Fruit fly (Drosophila melanogaster) whole organism, adult: ENCODE results near the gene CG31446.

ENCODE experiments used
- CG1620 ChIP-seq: fragments of 200-800 bp; sonication (Bioruptor generic); optimal IDR thresholded peaks from 2 replicates; lab custom pipeline; 2016; ENCODE audit warnings: missing biosample characterization, missing genetic modification characterization
- CG7045 ChIP-seq: fragments of 200-800 bp; sonication (Bioruptor generic); optimal IDR thresholded peaks from 2 replicates; lab custom pipeline; 2017; ENCODE audit warnings: missing biosample characterization, mild to moderate bottlenecking, missing genetic modification characterization
- CG7101 ChIP-seq: fragments of 200-800 bp; sonication (Bioruptor generic); optimal IDR thresholded peaks from 2 replicates; lab custom pipeline; 2018; ENCODE audit warnings: missing biosample characterization, mild to moderate bottlenecking, missing genetic modification characterization, moderate library complexity
- Crg-1 ChIP-seq: fragments of 200-800 bp; sonication (Bioruptor generic); optimal IDR thresholded peaks from 2 replicates; lab custom pipeline; 2016; ENCODE audit warnings: missing biosample characterization, missing genetic modification characterization
- Hr96 ChIP-seq: fragments of 200-800 bp; sonication (Bioruptor generic); optimal IDR thresholded peaks from 2 replicates; lab custom pipeline; 2016; ENCODE audit warnings: missing biosample characterization, missing genetic modification characterization
- Mnt ChIP-seq: fragments of 200-800 bp; sonication (Bioruptor generic); optimal IDR thresholded peaks from 2 replicates; lab custom pipeline; 2016; ENCODE audit warnings: missing biosample characterization, mild to moderate bottlenecking, missing genetic modification characterization
- bab1 ChIP-seq: fragments of 200-800 bp; sonication (Bioruptor generic); optimal IDR thresholded peaks from 3 replicates; lab custom pipeline; 2019; ENCODE audit warnings: missing biosample characterization, mild to moderate bottlenecking, missing genetic modification characterization, moderate library complexity
- kay ChIP-seq: fragments of 200-800 bp; sonication (Bioruptor generic); peaks from one replicate; lab custom pipeline; 2016; ENCODE audit warnings: missing biosample characterization, missing genetic modification characterization, borderline replicate concordance
- ovo ChIP-seq: fragments of 200-800 bp; sonication (Bioruptor generic); optimal IDR thresholded peaks from 2 replicates; lab custom pipeline; 2016; ENCODE audit warnings: missing biosample characterization, missing genetic modification characterization

DNA sequence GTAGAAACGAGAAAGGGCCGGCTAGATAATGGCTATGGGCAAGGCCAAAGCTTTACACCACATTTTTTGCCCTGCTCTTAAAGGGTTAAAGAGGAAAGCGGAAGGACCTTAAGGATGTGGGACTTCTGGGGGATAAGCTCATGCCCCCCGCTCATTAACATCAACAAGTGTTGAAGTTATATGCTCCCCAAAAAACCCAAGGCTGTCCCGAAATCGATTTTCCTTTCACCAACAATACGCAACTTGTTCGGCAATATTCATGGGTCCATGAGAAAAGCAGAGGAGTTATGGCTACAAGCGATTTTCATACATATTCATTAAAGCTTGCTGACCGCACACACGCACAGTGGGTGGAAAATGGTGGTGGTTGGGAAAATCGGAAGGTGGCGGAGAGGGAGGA is 12.2 kb upstream of the CG31446 start:
- TF ChIP-seq CG1620 (GFP tag; lab: Kevin White, UChicago) = no peak
- no peak for TF ChIP-seq CG7045 (GFP tag; lab: Kevin White, UChicago)
- no peak for TF ChIP-seq kay (GFP tag; lab: Kevin White, UChicago)
- TF ChIP-seq Mnt (GFP tag; lab: Kevin White, UChicago) = no peak
- TF ChIP-seq Crg-1 (GFP tag; lab: Kevin White, UChicago) = no peak
- no peak for TF ChIP-seq CG7101
- no peak for TF ChIP-seq bab1
- no peak for TF ChIP-seq Hr96 (GFP tag; lab: Kevin White, UChicago)
- TF ChIP-seq ovo (GFP tag; lab: Kevin White, UChicago) = no peak
